Worm (Caenorhabditis elegans) whole organism, mixed stage, embryonic: ENCODE data around the gene srx-38.
A peak's percentile ranks its signal among the peaks of the same experiment; 100 is the strongest.

Experiments used
- M03D4.4 ChIP-seq: sonication (generic microtip); optimal IDR thresholded peaks from 2 replicates; lab custom pipeline; 2017; ENCODE audit warnings: mild to moderate bottlenecking, missing genetic modification characterization, missing compliant biosample characterization
- ceh-83 ChIP-seq: fragments of 200-800 bp; sonication (Bioruptor generic); optimal IDR thresholded peaks from 2 replicates; lab custom pipeline; 2018; ENCODE audit warnings: mild to moderate bottlenecking, missing genetic modification characterization, missing compliant biosample characterization
- ces-1 ChIP-seq: fragments of 150-350 bp; optimal IDR thresholded peaks from 2 replicates; lab custom pipeline; 2014; ENCODE audit warnings: missing biosample characterization, missing genetic modification reagents, missing genetic modification characterization
- drap-1 ChIP-seq: fragments of 200-800 bp; sonication (Bioruptor generic); optimal IDR thresholded peaks from 3 replicates; lab custom pipeline; 2018; ENCODE audit warnings: mild to moderate bottlenecking, missing genetic modification characterization, missing compliant biosample characterization
- elt-1 ChIP-seq: sonication (generic microtip); optimal IDR thresholded peaks from 2 replicates; lab custom pipeline; 2017; ENCODE audit warnings: missing genetic modification characterization, mild to moderate bottlenecking, missing compliant biosample characterization, antibody characterized with exemption, moderate library complexity, borderline replicate concordance; ENCODE audit not compliant: insufficient read depth
- elt-3 ChIP-seq: fragments of 150-350 bp; optimal IDR thresholded peaks from 2 replicates; lab custom pipeline; 2014; ENCODE audit warnings: missing biosample characterization, missing genetic modification characterization
- ham-2 ChIP-seq: fragments of 200-800 bp; sonication (Bioruptor generic); optimal IDR thresholded peaks from 2 replicates; lab custom pipeline; 2018; ENCODE audit warnings: mild to moderate bottlenecking, missing genetic modification characterization, missing compliant biosample characterization
- hlh-1 ChIP-seq: fragments of 150-350 bp; optimal IDR thresholded peaks from 2 replicates; lab custom pipeline; 2014; ENCODE audit warnings: missing biosample characterization, missing genetic modification reagents, missing genetic modification characterization
- lin-13 ChIP-seq: fragments of 150-350 bp; optimal IDR thresholded peaks from 2 replicates; lab custom pipeline; 2014; ENCODE audit warnings: missing biosample characterization, missing genetic modification characterization
- lin-32 ChIP-seq: fragments of 200-800 bp; sonication (Bioruptor generic); optimal IDR thresholded peaks from 2 replicates; lab custom pipeline; 2018; ENCODE audit warnings: mild to moderate bottlenecking, missing genetic modification characterization, missing compliant biosample characterization
- lsy-2 ChIP-seq: fragments of 150-350 bp; optimal IDR thresholded peaks from 2 replicates; lab custom pipeline; 2014; ENCODE audit warnings: missing biosample characterization, missing genetic modification characterization
- mab-5 ChIP-seq: fragments of 150-350 bp; optimal IDR thresholded peaks from 2 replicates; lab custom pipeline; 2014; ENCODE audit warnings: missing biosample characterization, missing genetic modification characterization
- mep-1 ChIP-seq: fragments of 150-350 bp; optimal IDR thresholded peaks from 2 replicates; lab custom pipeline; 2017; ENCODE audit warnings: missing biosample characterization, missing genetic modification reagents, missing genetic modification characterization, inconsistent platforms
- mls-2 ChIP-seq: sonication (generic microtip); optimal IDR thresholded peaks from 2 replicates; lab custom pipeline; 2016; ENCODE audit warnings: mild to moderate bottlenecking, missing genetic modification characterization, moderate library complexity, missing compliant biosample characterization
- nhr-12 ChIP-seq: fragments of 150-350 bp; optimal IDR thresholded peaks from 2 replicates; lab custom pipeline; 2014; ENCODE audit warnings: missing biosample characterization, missing genetic modification characterization
- nhr-2 ChIP-seq: fragments of 150-350 bp; optimal IDR thresholded peaks from 2 replicates; lab custom pipeline; 2014; ENCODE audit warnings: missing biosample characterization, missing genetic modification characterization
- nhr-237 ChIP-seq: fragments of 150-350 bp; optimal IDR thresholded peaks from 2 replicates; lab custom pipeline; 2014; ENCODE audit warnings: missing biosample characterization, missing genetic modification characterization
- nhr-28 ChIP-seq: fragments of 150-350 bp; optimal IDR thresholded peaks from 2 replicates; lab custom pipeline; 2014; ENCODE audit warnings: missing biosample characterization, missing genetic modification characterization
- nhr-76 ChIP-seq: sonication (generic microtip); optimal IDR thresholded peaks from 2 replicates; lab custom pipeline; 2017; ENCODE audit warnings: missing biosample characterization, missing genetic modification characterization
- pha-4 ChIP-seq: fragments of 150-350 bp; optimal IDR thresholded peaks from 2 replicates; lab custom pipeline; 2018; ENCODE audit warnings: missing biosample characterization, missing genetic modification reagents, missing genetic modification characterization
- sem-2 ChIP-seq: fragments of 200-800 bp; sonication (Bioruptor generic); optimal IDR thresholded peaks from 2 replicates; lab custom pipeline; 2018; ENCODE audit warnings: mild to moderate bottlenecking, missing genetic modification characterization, missing compliant biosample characterization
- sptf-1 ChIP-seq: sonication (generic microtip); optimal IDR thresholded peaks from 2 replicates; lab custom pipeline; 2017; ENCODE audit warnings: mild to moderate bottlenecking, missing genetic modification characterization, moderate library complexity, missing compliant biosample characterization
- unc-120 ChIP-seq: sonication (generic microtip); optimal IDR thresholded peaks from 2 replicates; lab custom pipeline; 2017; ENCODE audit warnings: missing genetic modification characterization, missing compliant biosample characterization; ENCODE audit not compliant: poor library complexity, severe bottlenecking
- unc-39 ChIP-seq: fragments of 150-350 bp; optimal IDR thresholded peaks from 2 replicates; lab custom pipeline; 2014; ENCODE audit warnings: missing biosample characterization, missing genetic modification characterization
- unc-62 ChIP-seq: fragments of 150-350 bp; optimal IDR thresholded peaks from 2 replicates; lab custom pipeline; 2014; ENCODE audit warnings: missing biosample characterization, missing genetic modification reagents, missing genetic modification characterization
- zip-8 ChIP-seq: fragments of 150-350 bp; optimal IDR thresholded peaks from 2 replicates; lab custom pipeline; 2014; ENCODE audit warnings: missing biosample characterization, missing genetic modification characterization
- ztf-11 ChIP-seq: fragments of 150-350 bp; optimal IDR thresholded peaks from 2 replicates; lab custom pipeline; 2014; ENCODE audit warnings: missing biosample characterization, missing genetic modification characterization

srx-38 gene

DNA sequence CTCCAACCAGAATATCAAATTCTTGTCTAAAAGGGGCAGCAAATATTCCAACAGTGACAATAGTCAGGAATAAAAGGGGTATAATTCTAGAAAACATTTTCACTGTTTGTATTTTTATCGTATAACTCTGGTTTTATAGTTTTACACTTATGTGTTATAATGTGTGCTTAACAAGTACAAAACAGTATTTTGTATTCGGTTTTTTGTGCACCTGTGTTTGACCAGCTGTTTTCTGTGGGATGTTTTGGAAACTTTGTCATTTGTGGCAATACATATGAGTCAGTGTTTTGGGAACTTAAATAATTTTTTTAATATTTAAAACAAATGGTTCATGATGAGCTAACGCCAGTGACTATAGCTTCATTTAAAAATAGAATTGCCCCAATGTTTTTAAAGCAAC, 9.0 kb downstream of the srx-38 start, which contains the start of gene F14F9.6:
TSS of gene F14F9.6 (minus strand) at position 101 of the 400 bp plus-strand sequence.
- TF ChIP-seq pha-4 (tag; lab: Kevin White, UChicago), result no peak
- no peak for TF ChIP-seq lin-13
- TF ChIP-seq ham-2 (GFP tag; lab: Kevin White, UChicago), result no peak
- no peak for TF ChIP-seq lsy-2 (tag; lab: Kevin White, UChicago)
- TF ChIP-seq mep-1 (tag; lab: Kevin White, UChicago), result no peak
- no peak for TF ChIP-seq nhr-237
- no peak for TF ChIP-seq M03D4.4 (tag; lab: Kevin White, UChicago)
- no peak for TF ChIP-seq ztf-11 (tag; lab: Kevin White, UChicago)

ce11 chrV:5144541-5144940, 10.9 kb downstream of the srx-38 start, which contains the start of gene F14F9.2:
Gene F14F9.2 (plus strand): TSS chrV:5144841.
- TF ChIP-seq nhr-28 (no peak), elt-3 (tag; lab: Kevin White, UChicago) (no peak), zip-8 (tag; lab: Kevin White, UChicago) (peak; percentile 73)

DNA sequence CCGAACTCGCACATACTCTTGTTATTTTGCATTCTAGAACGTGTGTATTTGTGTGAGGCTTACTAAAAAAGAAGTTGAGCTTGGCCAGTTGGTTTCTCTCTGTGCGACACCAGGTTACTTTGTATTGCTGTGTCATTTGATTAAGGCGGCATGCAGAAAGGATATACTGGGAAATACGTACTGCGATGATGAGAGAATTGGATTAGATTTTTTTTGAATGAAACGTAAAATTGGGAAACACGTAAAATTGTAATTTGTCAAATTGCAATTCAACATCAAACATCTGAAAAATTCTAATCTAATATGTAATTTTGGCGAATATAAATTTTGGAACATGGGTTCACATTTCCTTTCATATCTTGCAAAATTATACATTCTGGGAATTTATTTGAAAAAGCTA, 11.6 kb downstream of the srx-38 start, which contains the start of gene srh-129:
TSS of gene srh-129 (minus strand) at position 101 of the 400 bp plus-strand sequence.
- TF ChIP-seq ceh-83 (GFP tag; lab: Kevin White, UChicago) (no peak), unc-120 (tag; lab: Kevin White, UChicago) (no peak), mab-5 (no peak), hlh-1 (tag; lab: Kevin White, UChicago) (no peak), zip-8 (tag; lab: Kevin White, UChicago) (no peak), unc-62 (GFP tag; lab: Kevin White, UChicago) (no peak), drap-1 (GFP tag; lab: Kevin White, UChicago) (no peak), sem-2 (no peak), lin-32 (no peak), nhr-28 (no peak), nhr-2 (tag; lab: Kevin White, UChicago) (no peak), nhr-12 (tag; lab: Kevin White, UChicago) (no peak), nhr-237 (no peak), lsy-2 (tag; lab: Kevin White, UChicago) (no peak)
- TF ChIP-seq, all 35 proteins: peak for 0

ce11 chrV:5137919-5138318, 17.5 kb downstream of the srx-38 start, which contains the start of gene F14F9.3:
Gene F14F9.3 (plus strand): TSS chrV:5138219.
- no peak for TF ChIP-seq ceh-83 (GFP tag; lab: Kevin White, UChicago)
- TF ChIP-seq, all 35 proteins: peak for 0

DNA sequence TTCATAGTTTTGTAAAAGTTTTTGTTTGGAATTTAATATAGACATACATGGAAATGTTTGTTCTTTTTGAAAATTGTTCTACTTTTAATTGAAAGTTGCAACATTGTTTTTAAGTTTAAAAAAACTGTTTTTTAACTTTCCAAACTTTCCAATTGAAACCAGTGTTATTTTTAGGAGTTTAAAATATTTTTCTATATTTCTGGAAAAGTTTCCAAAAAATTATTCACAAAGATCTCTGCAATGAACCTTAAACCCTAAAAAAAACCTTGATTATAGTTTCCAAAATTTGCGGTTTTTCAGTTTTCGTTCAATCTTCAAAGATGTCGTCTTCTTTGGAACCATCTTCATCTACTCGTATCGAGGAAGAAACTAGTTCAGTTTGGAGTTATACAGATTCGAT, 23.0 kb downstream of the srx-38 start, which contains the start of gene F14F9.4:
TSS of gene F14F9.4 (plus strand) at position 301 of the 400 bp plus-strand sequence.
- TF ChIP-seq pha-4 (tag; lab: Kevin White, UChicago) (no peak), unc-62 (GFP tag; lab: Kevin White, UChicago) (no peak), elt-1 (tag; lab: Kevin White, UChicago) (no peak), mab-5 (no peak)
- TF ChIP-seq, all 35 proteins: peak for 0

- TF ChIP-seq elt-3 (tag; lab: Kevin White, UChicago) (no peak), ham-2 (GFP tag; lab: Kevin White, UChicago) (no peak), lin-32 (no peak), sptf-1 (no peak), nhr-12 (tag; lab: Kevin White, UChicago) (no peak), hlh-1 (tag; lab: Kevin White, UChicago) (no peak), unc-62 (GFP tag; lab: Kevin White, UChicago) (no peak), unc-39 (tag; lab: Kevin White, UChicago) (no peak), M03D4.4 (tag; lab: Kevin White, UChicago) (no peak), nhr-237 (no peak)
Observed at ce11 chrV:5131380-5131779, 24.0 kb downstream of the srx-38 start.

DNA sequence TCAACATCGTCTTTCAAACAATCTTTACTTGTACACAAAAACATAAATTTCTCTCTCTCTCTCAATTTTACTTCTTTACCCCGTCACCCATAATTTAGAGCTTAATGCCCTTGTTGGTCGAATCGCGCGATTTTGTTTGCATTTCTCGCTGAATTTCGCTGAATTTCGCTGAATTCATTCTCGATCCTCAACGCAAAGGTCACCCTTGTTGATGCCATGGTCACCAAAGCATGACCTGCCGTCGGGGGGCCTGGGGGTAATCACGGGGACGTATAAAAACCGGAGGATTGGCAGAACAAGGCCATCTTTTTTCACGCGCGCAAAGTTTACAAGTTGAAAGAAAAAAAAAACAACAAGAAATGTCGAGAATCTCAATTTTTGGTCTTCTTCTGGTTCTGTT, 25.4 kb downstream of the srx-38 start, which contains the start of gene F14F9.8:
TSS of gene F14F9.8 (plus strand) at position 301 of the 400 bp plus-strand sequence.
- no peak for TF ChIP-seq mep-1 (tag; lab: Kevin White, UChicago)
- no peak for TF ChIP-seq mls-2 (tag; lab: Kevin White, UChicago)
- TF ChIP-seq elt-3 (tag; lab: Kevin White, UChicago), result no peak
- no peak for TF ChIP-seq ztf-11 (tag; lab: Kevin White, UChicago)
- no peak for TF ChIP-seq ces-1 (GFP tag; lab: Kevin White, UChicago)
- TF ChIP-seq sptf-1, result no peak
- no peak for TF ChIP-seq ceh-83 (GFP tag; lab: Kevin White, UChicago)
- no peak for TF ChIP-seq nhr-76
- no peak for TF ChIP-seq mab-5
- TF ChIP-seq nhr-2 (tag; lab: Kevin White, UChicago), result no peak
